Fruit fly (Drosophila melanogaster) whole organism, embryonic: ENCODE data around the gene CG11279.

ENCODE experiments used
- Abd-B ChIP-seq: fragments of 200-800 bp; sonication (Bioruptor generic); optimal IDR thresholded peaks from 2 replicates; lab custom pipeline; 2018; ENCODE audit warnings: missing biosample characterization, mild to moderate bottlenecking, missing genetic modification characterization, moderate library complexity
- Adf1 ChIP-seq: fragments of 200-800 bp; sonication (Bioruptor generic); IDR thresholded peaks from 2 replicates; pipeline ENCODE4 v1.3.6; 2022; ENCODE audit warnings: missing biosample characterization, missing genetic modification characterization
- Atf3 ChIP-seq: fragments of 200-800 bp; sonication (Bioruptor generic); optimal IDR thresholded peaks from 3 replicates; lab custom pipeline; 2016; ENCODE audit warnings: missing biosample characterization, missing genetic modification characterization
- BtbVII ChIP-seq: fragments of 200-800 bp; sonication (Bioruptor generic); optimal IDR thresholded peaks from 3 replicates; lab custom pipeline; 2017; ENCODE audit warnings: missing biosample characterization, mild to moderate bottlenecking, missing genetic modification characterization
- CG10209 ChIP-seq: fragments of 200-800 bp; sonication (Bioruptor generic); optimal IDR thresholded peaks from 3 replicates; lab custom pipeline; 2017; ENCODE audit warnings: missing biosample characterization, mild to moderate bottlenecking, missing genetic modification characterization, missing genetic modification reagents
- CG10959 ChIP-seq: fragments of 200-800 bp; sonication (Bioruptor generic); IDR thresholded peaks from 2 replicates; pipeline ENCODE4 v1.3.6; 2022; ENCODE audit warnings: missing biosample characterization, missing genetic modification characterization
- CG12155 ChIP-seq: fragments of 200-800 bp; sonication (Bioruptor generic); optimal IDR thresholded peaks from 3 replicates; lab custom pipeline; 2016; ENCODE audit warnings: missing biosample characterization, missing genetic modification characterization
- CG14014 ChIP-seq: fragments of 200-800 bp; sonication (Bioruptor generic); IDR thresholded peaks from 2 replicates; pipeline ENCODE4 v1.3.6; 2022; ENCODE audit warnings: missing biosample characterization, missing genetic modification characterization
- CG15479 ChIP-seq: fragments of 200-800 bp; sonication (Bioruptor generic); optimal IDR thresholded peaks from 3 replicates; lab custom pipeline; 2019; ENCODE audit warnings: missing biosample characterization, mild to moderate bottlenecking, missing genetic modification characterization, moderate library complexity
- CG16863 ChIP-seq: fragments of 200-800 bp; sonication (Bioruptor generic); optimal IDR thresholded peaks from 3 replicates; lab custom pipeline; 2016; ENCODE audit warnings: missing biosample characterization, missing genetic modification characterization
- CG18262 ChIP-seq: fragments of 200-800 bp; optimal IDR thresholded peaks from 3 replicates; lab custom pipeline; 2019; ENCODE audit warnings: missing biosample characterization, mild to moderate bottlenecking, missing genetic modification characterization, moderate library complexity
- CG31224 ChIP-seq: fragments of 200-800 bp; sonication (Bioruptor generic); IDR thresholded peaks from 2 replicates; pipeline ENCODE4 v1.3.6; 2022; ENCODE audit warnings: missing biosample characterization, missing genetic modification characterization
- CG3847 ChIP-seq: fragments of 200-800 bp; sonication (Bioruptor generic); IDR thresholded peaks from 2 replicates; pipeline ENCODE4 v1.3.6; 2022; ENCODE audit warnings: missing biosample characterization, missing genetic modification characterization
- CG4282 ChIP-seq: fragments of 200-800 bp; sonication (Bioruptor generic); optimal IDR thresholded peaks from 2 replicates; lab custom pipeline; 2016; ENCODE audit warnings: missing biosample characterization, missing genetic modification characterization
- CG4820 ChIP-seq: fragments of 200-800 bp; sonication (Bioruptor generic); optimal IDR thresholded peaks from 3 replicates; lab custom pipeline; 2016; ENCODE audit warnings: missing biosample characterization, missing genetic modification characterization
- CG5180 ChIP-seq: fragments of 200-800 bp; sonication (Bioruptor generic); optimal IDR thresholded peaks from 3 replicates; lab custom pipeline; 2017; ENCODE audit warnings: missing biosample characterization, missing genetic modification characterization, mild to moderate bottlenecking, moderate library complexity, missing genetic modification reagents
- CG6791 ChIP-seq: fragments of 200-800 bp; sonication (Bioruptor generic); IDR thresholded peaks from 3 replicates; pipeline ENCODE4 v1.3.6; 2022; ENCODE audit warnings: missing biosample characterization, missing genetic modification characterization; ENCODE audit not compliant: partially characterized antibody
- CG7928 ChIP-seq: fragments of 200-800 bp; sonication (Bioruptor generic); optimal IDR thresholded peaks from 2 replicates; lab custom pipeline; 2017; ENCODE audit warnings: missing biosample characterization, mild to moderate bottlenecking, missing genetic modification characterization
- CG7987 ChIP-seq: fragments of 200-800 bp; sonication (Bioruptor generic); optimal IDR thresholded peaks from 2 replicates; lab custom pipeline; 2018; ENCODE audit warnings: missing biosample characterization, mild to moderate bottlenecking, missing genetic modification characterization, moderate library complexity
- D19A ChIP-seq: fragments of 200-800 bp; optimal IDR thresholded peaks from 3 replicates; lab custom pipeline; 2019; ENCODE audit warnings: missing biosample characterization, mild to moderate bottlenecking, missing genetic modification characterization, moderate library complexity
- Elba2 ChIP-seq: fragments of 200-800 bp; sonication (Bioruptor generic); optimal IDR thresholded peaks from 3 replicates; lab custom pipeline; 2016; ENCODE audit warnings: missing biosample characterization, missing genetic modification characterization
- H2.0 ChIP-seq: fragments of 200-800 bp; sonication (Bioruptor generic); IDR thresholded peaks from 2 replicates; pipeline ENCODE4 v1.3.6; 2022; ENCODE audit warnings: missing biosample characterization, missing genetic modification characterization
- Hr3 ChIP-seq: fragments of 200-800 bp; sonication (Bioruptor generic); optimal IDR thresholded peaks from 3 replicates; lab custom pipeline; 2016; ENCODE audit warnings: missing biosample characterization, missing genetic modification characterization
- Neu2 ChIP-seq: fragments of 200-800 bp; sonication (Bioruptor generic); optimal IDR thresholded peaks from 3 replicates; lab custom pipeline; 2016; ENCODE audit warnings: missing biosample characterization, missing genetic modification characterization, borderline replicate concordance
- Oaz ChIP-seq: fragments of 200-800 bp; sonication (Bioruptor generic); IDR thresholded peaks from 2 replicates; pipeline ENCODE4 v1.3.6; 2022; ENCODE audit warnings: missing biosample characterization, missing genetic modification characterization
- Pdp1 ChIP-seq, 2 experiments: fragments of 200-800 bp; sonication (Bioruptor generic); optimal IDR thresholded peaks; 3 replicates each; lab custom pipeline; 2016; ENCODE audit warnings: missing biosample characterization in 2 of 2, missing genetic modification characterization in 2 of 2, mild to moderate bottlenecking in 1 of 2, moderate library complexity in 1 of 2
- Ravus ChIP-seq: fragments of 200-800 bp; sonication (Bioruptor generic); IDR thresholded peaks from 2 replicates; pipeline ENCODE4 v1.3.6; 2022; ENCODE audit warnings: missing biosample characterization, missing genetic modification characterization
- Rx ChIP-seq: fragments of 200-800 bp; sonication (Bioruptor generic); IDR thresholded peaks from 2 replicates; pipeline ENCODE4 v1.3.6; 2022; ENCODE audit warnings: missing biosample characterization, missing genetic modification characterization
- abd-A ChIP-seq: fragments of 200-800 bp; sonication (Bioruptor generic); optimal IDR thresholded peaks from 3 replicates; lab custom pipeline; 2019; ENCODE audit warnings: missing biosample characterization, mild to moderate bottlenecking, missing genetic modification characterization, moderate library complexity
- al ChIP-seq: fragments of 200-800 bp; sonication (Bioruptor generic); IDR thresholded peaks from 2 replicates; pipeline ENCODE4 v1.3.6; 2022; ENCODE audit warnings: missing biosample characterization, missing genetic modification characterization
- ara ChIP-seq: fragments of 200-800 bp; sonication (Bioruptor generic); IDR thresholded peaks from 2 replicates; pipeline ENCODE4 v1.3.6; 2022; ENCODE audit warnings: missing biosample characterization, missing genetic modification characterization
- ato ChIP-seq: fragments of 200-800 bp; sonication (Bioruptor generic); IDR thresholded peaks from 2 replicates; pipeline ENCODE4 v1.3.6; 2022; ENCODE audit warnings: missing biosample characterization, missing genetic modification characterization; ENCODE audit not compliant: partially characterized antibody
- bowl ChIP-seq: fragments of 200-800 bp; sonication (Bioruptor generic); IDR thresholded peaks from 2 replicates; pipeline ENCODE4 v1.3.6; 2022; ENCODE audit warnings: missing biosample characterization, missing genetic modification characterization
- btn ChIP-seq: fragments of 200-800 bp; sonication (Bioruptor generic); optimal IDR thresholded peaks from 2 replicates; lab custom pipeline; 2016; ENCODE audit warnings: missing biosample characterization, missing genetic modification characterization
- caup ChIP-seq: fragments of 200-800 bp; sonication (Bioruptor generic); optimal IDR thresholded peaks from 3 replicates; lab custom pipeline; 2017; ENCODE audit warnings: missing biosample characterization, mild to moderate bottlenecking, missing genetic modification characterization, moderate library complexity; ENCODE audit not compliant: severe bottlenecking
- crc ChIP-seq: fragments of 200-800 bp; sonication (Bioruptor generic); optimal IDR thresholded peaks from 2 replicates; lab custom pipeline; 2016; ENCODE audit warnings: missing biosample characterization, missing genetic modification characterization
- gce ChIP-seq: fragments of 200-800 bp; sonication (Bioruptor generic); IDR thresholded peaks from 3 replicates; pipeline ENCODE4 v1.3.6; 2022; ENCODE audit warnings: missing biosample characterization, missing genetic modification characterization
- gcm2 ChIP-seq: fragments of 200-800 bp; sonication (Bioruptor generic); optimal IDR thresholded peaks from 2 replicates; lab custom pipeline; 2016; ENCODE audit warnings: missing biosample characterization, missing genetic modification characterization
- gsb-n ChIP-seq: fragments of 200-800 bp; sonication (Bioruptor generic); optimal IDR thresholded peaks from 3 replicates; lab custom pipeline; 2018; ENCODE audit warnings: missing biosample characterization, mild to moderate bottlenecking, missing genetic modification characterization
- h ChIP-seq: fragments of >200 bp; optimal IDR thresholded peaks from 2 replicates; lab custom pipeline; 2017
- hbn ChIP-seq: fragments of 200-800 bp; sonication (Bioruptor generic); IDR thresholded peaks from 2 replicates; pipeline ENCODE4 v1.3.6; 2022; ENCODE audit warnings: missing biosample characterization, missing genetic modification characterization; ENCODE audit not compliant: partially characterized antibody
- her ChIP-seq: fragments of 200-800 bp; sonication (Bioruptor generic); optimal IDR thresholded peaks from 2 replicates; lab custom pipeline; 2016; ENCODE audit warnings: missing biosample characterization, missing genetic modification characterization
- hth ChIP-seq: fragments of >200 bp; optimal IDR thresholded peaks from 2 replicates; lab custom pipeline; 2017; ENCODE audit warnings: inconsistent platforms
- kni ChIP-seq: fragments of 200-800 bp; sonication (Bioruptor generic); optimal IDR thresholded peaks from 3 replicates; lab custom pipeline; 2017; ENCODE audit warnings: mild to moderate bottlenecking, missing biosample characterization, missing genetic modification reagents, missing genetic modification characterization
- oc ChIP-seq: fragments of 200-800 bp; sonication (Bioruptor generic); optimal IDR thresholded peaks from 2 replicates; lab custom pipeline; 2018; ENCODE audit warnings: missing biosample characterization, mild to moderate bottlenecking, missing genetic modification characterization, moderate library complexity
- pros ChIP-seq: fragments of 200-800 bp; sonication (Bioruptor generic); optimal IDR thresholded peaks from 3 replicates; lab custom pipeline; 2019; ENCODE audit warnings: missing biosample characterization, mild to moderate bottlenecking, missing genetic modification characterization, moderate library complexity
- ranshi ChIP-seq: fragments of 200-800 bp; sonication (Bioruptor generic); IDR thresholded peaks from 2 replicates; pipeline ENCODE4 v1.3.6; 2022; ENCODE audit warnings: missing biosample characterization, missing genetic modification characterization
- sens-2 ChIP-seq: fragments of 200-800 bp; sonication (Bioruptor generic); IDR thresholded peaks from 2 replicates; pipeline ENCODE4 v1.3.6; 2022; ENCODE audit warnings: missing biosample characterization, missing genetic modification characterization
- sug ChIP-seq: fragments of 200-800 bp; optimal IDR thresholded peaks from 2 replicates; lab custom pipeline; 2019; ENCODE audit warnings: missing biosample characterization, mild to moderate bottlenecking, missing genetic modification characterization, moderate library complexity
- tio ChIP-seq: fragments of 200-800 bp; sonication (Bioruptor generic); optimal IDR thresholded peaks from 2 replicates; lab custom pipeline; 2017; ENCODE audit warnings: missing biosample characterization, missing genetic modification characterization, inconsistent platforms
- unc-4 ChIP-seq: fragments of 200-800 bp; sonication (Bioruptor generic); IDR thresholded peaks from 2 replicates; pipeline ENCODE4 v1.3.6; 2022; ENCODE audit warnings: missing biosample characterization, missing genetic modification characterization; ENCODE audit not compliant: partially characterized antibody
- unpg ChIP-seq: fragments of 200-800 bp; sonication (Bioruptor generic); optimal IDR thresholded peaks from 3 replicates; lab custom pipeline; 2018; ENCODE audit warnings: missing biosample characterization, mild to moderate bottlenecking, missing genetic modification characterization, moderate library complexity

Gene CG11279

dm6 chr3L:13068293-13068692 is 21.5 kb downstream of the CG11279 start (continued):
- no peak for TF ChIP-seq btn
- TF ChIP-seq CG4820 (GFP tag; lab: Kevin White, UChicago), result no peak
- no peak for TF ChIP-seq h (lab: Kevin White, UChicago)
- no peak for TF ChIP-seq sens-2 (GFP tag; lab: Robert Waterston, UW)
- TF ChIP-seq Abd-B (GFP tag; lab: Kevin White, UChicago), result no peak
- no peak for TF ChIP-seq CG7987 (GFP tag; lab: Kevin White, UChicago)
- no peak for TF ChIP-seq gce (GFP tag; lab: Robert Waterston, UW)
- no peak for TF ChIP-seq Adf1 (GFP tag; lab: Robert Waterston, UW)
- no peak for TF ChIP-seq abd-A (tag; lab: Kevin White, UChicago)
- TF ChIP-seq al (GFP tag; lab: Robert Waterston, UW), result no peak
- no peak for TF ChIP-seq bowl (GFP tag; lab: Robert Waterston, UW)
- no peak for TF ChIP-seq Oaz (GFP tag; lab: Robert Waterston, UW)
- no peak for TF ChIP-seq crc (GFP tag; lab: Kevin White, UChicago)
- TF ChIP-seq kni (GFP tag; lab: Kevin White, UChicago), result no peak
- peak; percentile 32 for TF ChIP-seq CG10209 (GFP tag; lab: Kevin White, UChicago)
- TF ChIP-seq Ravus (GFP tag; lab: Robert Waterston, UW), result no peak
- no peak for TF ChIP-seq CG16863 (GFP tag; lab: Kevin White, UChicago)
- TF ChIP-seq CG6791 (GFP tag; lab: Robert Waterston, UW), result no peak
- peak in 1 of 2 experiments; percentile 13 for TF ChIP-seq Pdp1 (GFP tag; optimal IDR thresholded peaks at IDR 0.05; lab: Kevin White, UChicago)
- TF ChIP-seq CG12155 (GFP tag; lab: Kevin White, UChicago), result no peak
- no peak for TF ChIP-seq CG3847 (GFP tag; lab: Robert Waterston, UW)
- TF ChIP-seq CG7928 (GFP tag; lab: Kevin White, UChicago), result no peak
- TF ChIP-seq sug (tag; lab: Kevin White, UChicago), result no peak
- no peak for TF ChIP-seq ara (GFP tag; lab: Robert Waterston, UW)
- TF ChIP-seq her, result no peak
- TF ChIP-seq hth (lab: Kevin White, UChicago), result no peak
- peak; percentile 29 for TF ChIP-seq tio (GFP tag; lab: Kevin White, UChicago)
- TF ChIP-seq CG31224 (GFP tag; lab: Robert Waterston, UW), result no peak
- TF ChIP-seq hbn (GFP tag; lab: Robert Waterston, UW), result no peak
- TF ChIP-seq caup (GFP tag; lab: Kevin White, UChicago), result no peak
- TF ChIP-seq Neu2, result no peak
- TF ChIP-seq H2.0, result no peak
- no peak for TF ChIP-seq CG5180 (GFP tag; lab: Kevin White, UChicago)
- TF ChIP-seq CG10959 (GFP tag; lab: Robert Waterston, UW), result peak; percentile 42; the same call in 1 of the 2 replicates
- TF ChIP-seq gsb-n, result no peak
- no peak for TF ChIP-seq Elba2 (GFP tag; lab: Kevin White, UChicago)
- TF ChIP-seq CG15479 (GFP tag; lab: Kevin White, UChicago), result peak; percentile 5
- TF ChIP-seq ato (GFP tag; lab: Robert Waterston, UW), result no peak
- peak; percentile 14 for TF ChIP-seq Hr3 (GFP tag; lab: Kevin White, UChicago)
- TF ChIP-seq unc-4 (GFP tag; lab: Robert Waterston, UW), result no peak
- no peak for TF ChIP-seq BtbVII (GFP tag; lab: Kevin White, UChicago)
- no peak for TF ChIP-seq pros (GFP tag; lab: Kevin White, UChicago)
- no peak for TF ChIP-seq oc (tag; lab: Kevin White, UChicago)
- TF ChIP-seq gcm2 (GFP tag; lab: Kevin White, UChicago), result no peak
- peak; percentile 31 for TF ChIP-seq unpg (GFP tag; lab: Kevin White, UChicago)
- TF ChIP-seq CG4282 (GFP tag; lab: Kevin White, UChicago), result no peak
- peak; percentile 13 for TF ChIP-seq Atf3 (GFP tag; lab: Kevin White, UChicago)
- no peak for TF ChIP-seq Rx (GFP tag; lab: Robert Waterston, UW)
- TF ChIP-seq CG14014 (GFP tag; lab: Robert Waterston, UW), result no peak
- TF ChIP-seq CG18262 (tag; lab: Kevin White, UChicago), result peak; percentile 72
- no peak for TF ChIP-seq ranshi (GFP tag; lab: Robert Waterston, UW)
- TF ChIP-seq D19A (tag; lab: Kevin White, UChicago), result peak; percentile 36
